Worm (Caenorhabditis elegans) whole organism, mixed stage, embryonic: ENCODE measurements around the gene asb-1.

Experiments used
- ceh-43 ChIP-seq: fragments of 200-800 bp; sonication (Bioruptor generic); optimal IDR thresholded peaks from 2 replicates; lab custom pipeline; 2018; ENCODE audit warnings: mild to moderate bottlenecking, missing genetic modification characterization, moderate library complexity, missing compliant biosample characterization
- ces-1 ChIP-seq: fragments of 150-350 bp; optimal IDR thresholded peaks from 2 replicates; lab custom pipeline; 2014; ENCODE audit warnings: missing biosample characterization, missing genetic modification reagents, missing genetic modification characterization
- elt-1 ChIP-seq: sonication (generic microtip); optimal IDR thresholded peaks from 2 replicates; lab custom pipeline; 2017; ENCODE audit warnings: missing genetic modification characterization, mild to moderate bottlenecking, missing compliant biosample characterization, antibody characterized with exemption, moderate library complexity, borderline replicate concordance; ENCODE audit not compliant: insufficient read depth
- flh-1 ChIP-seq: fragments of 200-800 bp; sonication (Bioruptor generic); optimal IDR thresholded peaks from 2 replicates; lab custom pipeline; 2018; ENCODE audit warnings: mild to moderate bottlenecking, missing genetic modification characterization, moderate library complexity, missing compliant biosample characterization
- ham-2 ChIP-seq: fragments of 200-800 bp; sonication (Bioruptor generic); optimal IDR thresholded peaks from 2 replicates; lab custom pipeline; 2018; ENCODE audit warnings: mild to moderate bottlenecking, missing genetic modification characterization, missing compliant biosample characterization
- lsy-2 ChIP-seq: fragments of 150-350 bp; optimal IDR thresholded peaks from 2 replicates; lab custom pipeline; 2014; ENCODE audit warnings: missing biosample characterization, missing genetic modification characterization
- mab-5 ChIP-seq: fragments of 150-350 bp; optimal IDR thresholded peaks from 2 replicates; lab custom pipeline; 2014; ENCODE audit warnings: missing biosample characterization, missing genetic modification characterization
- nhr-28 ChIP-seq: fragments of 150-350 bp; optimal IDR thresholded peaks from 2 replicates; lab custom pipeline; 2014; ENCODE audit warnings: missing biosample characterization, missing genetic modification characterization
- sem-2 ChIP-seq: fragments of 200-800 bp; sonication (Bioruptor generic); optimal IDR thresholded peaks from 2 replicates; lab custom pipeline; 2018; ENCODE audit warnings: mild to moderate bottlenecking, missing genetic modification characterization, missing compliant biosample characterization
- snpc-4 ChIP-seq: fragments of 150-350 bp; optimal IDR thresholded peaks from 2 replicates; lab custom pipeline; 2014; ENCODE audit warnings: missing biosample characterization, missing genetic modification characterization
- sptf-1 ChIP-seq: sonication (generic microtip); optimal IDR thresholded peaks from 2 replicates; lab custom pipeline; 2017; ENCODE audit warnings: mild to moderate bottlenecking, missing genetic modification characterization, moderate library complexity, missing compliant biosample characterization
- unc-62 ChIP-seq: fragments of 150-350 bp; optimal IDR thresholded peaks from 2 replicates; lab custom pipeline; 2014; ENCODE audit warnings: missing biosample characterization, missing genetic modification reagents, missing genetic modification characterization
- zip-8 ChIP-seq: fragments of 150-350 bp; optimal IDR thresholded peaks from 2 replicates; lab custom pipeline; 2014; ENCODE audit warnings: missing biosample characterization, missing genetic modification characterization

DNA sequence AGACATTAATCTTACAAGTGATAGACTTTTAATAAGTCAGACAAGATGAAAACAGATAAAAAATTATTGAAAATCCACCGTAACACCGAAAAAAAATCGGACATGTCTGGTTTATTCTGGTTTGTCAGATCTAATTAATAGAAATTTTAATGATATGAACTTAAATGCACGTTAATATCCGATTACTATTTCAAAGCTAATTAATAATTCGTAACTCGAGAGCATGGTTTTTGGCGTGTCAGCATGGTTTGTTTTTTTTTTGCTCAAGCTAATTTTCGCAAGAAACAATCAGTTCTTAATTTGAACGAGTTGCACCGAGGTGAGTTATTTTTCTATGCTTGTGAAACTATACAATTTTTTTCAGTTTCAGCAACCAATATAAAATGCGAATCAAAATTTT, 39.3 kb upstream of the asb-1 start, which contains the start of gene clec-153:
- TF ChIP-seq ham-2 (GFP tag; lab: Kevin White, UChicago): no peak
- TF ChIP-seq elt-1 (tag; lab: Kevin White, UChicago): no peak
- no peak for TF ChIP-seq unc-62
- TF ChIP-seq ceh-43 (GFP tag; lab: Kevin White, UChicago): no peak
- TF ChIP-seq nhr-28: no peak
- TF ChIP-seq ces-1 (GFP tag; lab: Kevin White, UChicago): no peak
- no peak for TF ChIP-seq lsy-2 (tag; lab: Kevin White, UChicago)
- TF ChIP-seq snpc-4: no peak
- TF ChIP-seq zip-8: no peak
- TF ChIP-seq mab-5 (tag; lab: Kevin White, UChicago): no peak
- no peak for TF ChIP-seq flh-1
- TF ChIP-seq sptf-1 (tag; lab: Kevin White, UChicago): no peak
- TF ChIP-seq sem-2: no peak
